Worm (Caenorhabditis elegans) whole organism, L2 larva: Measurements from ENCODE around the gene srbc-45.
A peak's percentile ranks its signal among the peaks of the same experiment; 100 is the strongest.

ENCODE experiments used
- R02D3.7 ChIP-seq: fragments of 150-350 bp; optimal IDR thresholded peaks from 2 replicates; lab custom pipeline; 2014; ENCODE audit warnings: missing biosample characterization, missing genetic modification characterization
- Y55F3AM.14 ChIP-seq: fragments of 200-800 bp; sonication (Bioruptor generic); optimal IDR thresholded peaks from 2 replicates; lab custom pipeline; 2018; ENCODE audit warnings: mild to moderate bottlenecking, missing genetic modification characterization, missing compliant biosample characterization
- ZK546.5 ChIP-seq: sonication (generic microtip); optimal IDR thresholded peaks from 2 replicates; lab custom pipeline; 2017; ENCODE audit warnings: missing biosample characterization, missing genetic modification characterization
- alr-1 ChIP-seq: fragments of 150-350 bp; optimal IDR thresholded peaks from 2 replicates; lab custom pipeline; 2014; ENCODE audit warnings: missing biosample characterization, missing genetic modification characterization
- aly-2 ChIP-seq: fragments of 150-350 bp; optimal IDR thresholded peaks from 2 replicates; lab custom pipeline; 2014; ENCODE audit warnings: missing biosample characterization, missing genetic modification characterization
- ama-1 ChIP-seq: fragments of 150-350 bp; optimal IDR thresholded peaks from 2 replicates; lab custom pipeline; 2018; ENCODE audit warnings: inconsistent platforms
- egl-27 ChIP-seq: sonication (generic microtip); optimal IDR thresholded peaks from 3 replicates; lab custom pipeline; 2017; ENCODE audit warnings: missing biosample characterization, missing genetic modification reagents, missing genetic modification characterization
- lin-13 ChIP-seq: fragments of 150-350 bp; optimal IDR thresholded peaks from 2 replicates; lab custom pipeline; 2014; ENCODE audit warnings: missing biosample characterization, missing genetic modification reagents, missing genetic modification characterization
- lin-39 ChIP-seq: fragments of 150-350 bp; optimal IDR thresholded peaks from 2 replicates; lab custom pipeline; 2014; ENCODE audit warnings: missing biosample characterization, missing genetic modification reagents, missing genetic modification characterization
- lsy-2 ChIP-seq, 2 experiments: fragments of 150-350 bp in 1 of 2; sonication (generic microtip) in 1 of 2; optimal IDR thresholded peaks; 2 replicates each; lab custom pipeline; 2014 to 2017; ENCODE audit warnings: missing biosample characterization in 2 of 2, missing genetic modification characterization in 2 of 2
- mdl-1 ChIP-seq, 2 experiments: fragments of 150-350 bp in 1 of 2; sonication (generic microtip) in 1 of 2; optimal IDR thresholded peaks; 2 replicates each; lab custom pipeline; 2017; ENCODE audit warnings: missing biosample characterization in 2 of 2, missing genetic modification characterization in 2 of 2
- nhr-237 ChIP-seq: fragments of 150-350 bp; optimal IDR thresholded peaks from 2 replicates; lab custom pipeline; 2014; ENCODE audit warnings: missing biosample characterization, missing genetic modification characterization
- snpc-4 ChIP-seq: fragments of 150-350 bp; optimal IDR thresholded peaks from 2 replicates; lab custom pipeline; 2014; ENCODE audit warnings: missing biosample characterization, missing genetic modification characterization
- unc-62 ChIP-seq: fragments of 150-350 bp; optimal IDR thresholded peaks from 2 replicates; lab custom pipeline; 2014; ENCODE audit warnings: missing biosample characterization, missing genetic modification reagents, missing genetic modification characterization

DNA sequence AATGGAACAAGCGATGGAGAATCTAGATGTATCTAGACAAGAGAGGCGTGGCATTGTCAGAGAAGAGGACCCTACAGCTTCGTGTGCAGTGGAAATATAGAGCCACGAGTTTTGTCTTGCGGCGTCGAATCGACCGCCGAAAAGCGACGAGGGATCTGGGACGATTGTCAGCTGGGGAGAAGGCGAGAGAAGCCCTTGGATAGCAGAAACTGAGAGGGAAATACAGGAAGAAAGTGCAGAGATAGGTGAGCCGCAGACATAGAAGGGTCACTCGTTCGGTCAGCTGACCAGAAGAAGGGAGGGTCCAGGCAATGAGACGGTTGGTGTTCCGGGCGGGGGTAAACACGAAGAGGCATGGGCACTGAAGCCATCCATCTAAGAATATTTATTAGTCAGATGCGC lies 11.1 kb downstream of the srbc-45 start:
- TF ChIP-seq lsy-2 (tag; optimal IDR thresholded peaks at IDR 0.05; lab: Kevin White, UChicago) (peak in 1 of 2 experiments; percentile 79), aly-2 (no peak), ZK546.5 (tag; lab: Kevin White, UChicago) (no peak), unc-62 (no peak), R02D3.7 (tag; lab: Kevin White, UChicago) (no peak), nhr-237 (tag; lab: Kevin White, UChicago) (no peak), lin-39 (tag; lab: Kevin White, UChicago) (peak; percentile 32), mdl-1 (tag; optimal IDR thresholded peaks at IDR 0.05; lab: Kevin White, UChicago) (peak; percentile 14 to 65), alr-1 (tag; lab: Kevin White, UChicago) (no peak), egl-27 (tag; lab: Kevin White, UChicago) (peak; percentile 64), lin-13 (GFP tag; lab: Kevin White, UChicago) (peak; percentile 40), Y55F3AM.14 (peak; percentile 69), snpc-4 (tag; lab: Kevin White, UChicago) (peak; percentile 55), ama-1 (no peak)
